Worm (Caenorhabditis elegans) whole organism, mixed stage, embryonic: Measurements from ENCODE around the gene spop-1.
"Not testable (repeated sequence)": the region's sequence is repeated elsewhere in the genome, so short reads cannot be mapped to it uniquely, and the experiment has no call there.

Experiments
- M03D4.4 ChIP-seq: sonication (generic microtip); optimal IDR thresholded peaks from 2 replicates; lab custom pipeline; 2017; ENCODE audit warnings: mild to moderate bottlenecking, missing genetic modification characterization, missing compliant biosample characterization
- blmp-1 ChIP-seq: fragments of 150-350 bp; optimal IDR thresholded peaks from 2 replicates; lab custom pipeline; 2014; ENCODE audit warnings: missing biosample characterization, missing genetic modification characterization
- ceh-39 ChIP-seq: fragments of 150-350 bp; optimal IDR thresholded peaks from 2 replicates; lab custom pipeline; 2014; ENCODE audit warnings: missing biosample characterization, missing genetic modification characterization
- ceh-43 ChIP-seq: fragments of 200-800 bp; sonication (Bioruptor generic); optimal IDR thresholded peaks from 2 replicates; lab custom pipeline; 2018; ENCODE audit warnings: mild to moderate bottlenecking, missing genetic modification characterization, moderate library complexity, missing compliant biosample characterization
- ceh-83 ChIP-seq: fragments of 200-800 bp; sonication (Bioruptor generic); optimal IDR thresholded peaks from 2 replicates; lab custom pipeline; 2018; ENCODE audit warnings: mild to moderate bottlenecking, missing genetic modification characterization, missing compliant biosample characterization
- cnd-1 ChIP-seq: fragments of 200-800 bp; sonication (Bioruptor generic); optimal IDR thresholded peaks from 2 replicates; lab custom pipeline; 2018; ENCODE audit warnings: mild to moderate bottlenecking, missing genetic modification characterization, missing compliant biosample characterization
- drap-1 ChIP-seq: fragments of 200-800 bp; sonication (Bioruptor generic); optimal IDR thresholded peaks from 3 replicates; lab custom pipeline; 2018; ENCODE audit warnings: mild to moderate bottlenecking, missing genetic modification characterization, missing compliant biosample characterization
- elt-1 ChIP-seq: sonication (generic microtip); optimal IDR thresholded peaks from 2 replicates; lab custom pipeline; 2017; ENCODE audit warnings: missing genetic modification characterization, mild to moderate bottlenecking, missing compliant biosample characterization, antibody characterized with exemption, moderate library complexity, borderline replicate concordance; ENCODE audit not compliant: insufficient read depth
- flh-1 ChIP-seq: fragments of 200-800 bp; sonication (Bioruptor generic); optimal IDR thresholded peaks from 2 replicates; lab custom pipeline; 2018; ENCODE audit warnings: mild to moderate bottlenecking, missing genetic modification characterization, moderate library complexity, missing compliant biosample characterization
- ham-2 ChIP-seq: fragments of 200-800 bp; sonication (Bioruptor generic); optimal IDR thresholded peaks from 2 replicates; lab custom pipeline; 2018; ENCODE audit warnings: mild to moderate bottlenecking, missing genetic modification characterization, missing compliant biosample characterization
- lsy-2 ChIP-seq: fragments of 150-350 bp; optimal IDR thresholded peaks from 2 replicates; lab custom pipeline; 2014; ENCODE audit warnings: missing biosample characterization, missing genetic modification characterization
- mab-5 ChIP-seq: fragments of 150-350 bp; optimal IDR thresholded peaks from 2 replicates; lab custom pipeline; 2014; ENCODE audit warnings: missing biosample characterization, missing genetic modification characterization
- mep-1 ChIP-seq: fragments of 150-350 bp; optimal IDR thresholded peaks from 2 replicates; lab custom pipeline; 2017; ENCODE audit warnings: missing biosample characterization, missing genetic modification reagents, missing genetic modification characterization, inconsistent platforms
- mls-2 ChIP-seq: sonication (generic microtip); optimal IDR thresholded peaks from 2 replicates; lab custom pipeline; 2016; ENCODE audit warnings: mild to moderate bottlenecking, missing genetic modification characterization, moderate library complexity, missing compliant biosample characterization
- nhr-2 ChIP-seq: fragments of 150-350 bp; optimal IDR thresholded peaks from 2 replicates; lab custom pipeline; 2014; ENCODE audit warnings: missing biosample characterization, missing genetic modification characterization
- nhr-237 ChIP-seq: fragments of 150-350 bp; optimal IDR thresholded peaks from 2 replicates; lab custom pipeline; 2014; ENCODE audit warnings: missing biosample characterization, missing genetic modification characterization
- nhr-76 ChIP-seq: sonication (generic microtip); optimal IDR thresholded peaks from 2 replicates; lab custom pipeline; 2017; ENCODE audit warnings: missing biosample characterization, missing genetic modification characterization
- pha-4 ChIP-seq: fragments of 150-350 bp; optimal IDR thresholded peaks from 2 replicates; lab custom pipeline; 2018; ENCODE audit warnings: missing biosample characterization, missing genetic modification reagents, missing genetic modification characterization
- snpc-4 ChIP-seq: fragments of 150-350 bp; optimal IDR thresholded peaks from 2 replicates; lab custom pipeline; 2014; ENCODE audit warnings: missing biosample characterization, missing genetic modification characterization
- sptf-1 ChIP-seq: sonication (generic microtip); optimal IDR thresholded peaks from 2 replicates; lab custom pipeline; 2017; ENCODE audit warnings: mild to moderate bottlenecking, missing genetic modification characterization, moderate library complexity, missing compliant biosample characterization
- tbx-8 ChIP-seq: fragments of 200-800 bp; sonication (Bioruptor generic); optimal IDR thresholded peaks from 2 replicates; lab custom pipeline; 2018; ENCODE audit warnings: mild to moderate bottlenecking, missing genetic modification characterization, moderate library complexity, missing compliant biosample characterization
- unc-39 ChIP-seq: fragments of 150-350 bp; optimal IDR thresholded peaks from 2 replicates; lab custom pipeline; 2014; ENCODE audit warnings: missing biosample characterization, missing genetic modification characterization
- zip-8 ChIP-seq: fragments of 150-350 bp; optimal IDR thresholded peaks from 2 replicates; lab custom pipeline; 2014; ENCODE audit warnings: missing biosample characterization, missing genetic modification characterization
- ztf-11 ChIP-seq: fragments of 150-350 bp; optimal IDR thresholded peaks from 2 replicates; lab custom pipeline; 2014; ENCODE audit warnings: missing biosample characterization, missing genetic modification characterization

Gene spop-1

DNA sequence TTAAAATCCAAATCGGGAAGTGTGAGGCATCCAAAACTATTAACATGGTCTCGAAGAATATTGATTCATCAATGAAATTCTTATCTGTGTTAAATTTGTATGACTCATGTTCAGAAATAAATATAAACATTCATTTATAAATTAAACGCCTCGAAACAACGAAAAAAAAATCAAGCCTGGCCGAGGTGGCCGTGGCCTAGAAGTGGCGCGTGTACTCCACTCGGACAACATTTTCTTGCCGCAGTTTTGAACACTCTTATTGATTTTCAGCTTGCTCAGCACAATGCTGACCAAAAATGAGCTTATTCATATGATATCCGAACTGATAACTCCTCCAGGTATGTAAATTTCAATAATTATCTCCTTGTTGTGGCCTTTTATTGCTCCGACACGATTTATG lies 33.7 kb downstream of the spop-1 start, which contains the start of gene ekl-6:
TSS of gene ekl-6 (plus strand) at position 265 of the 400 bp plus-strand sequence.
- TF ChIP-seq ceh-43, result no peak
- TF ChIP-seq sptf-1 (tag; lab: Kevin White, UChicago), result peak; percentile 5
- peak; percentile 4 for TF ChIP-seq cnd-1
- TF ChIP-seq flh-1 (GFP tag; lab: Kevin White, UChicago), result no peak

ce11 chrIII:10060573-10060972 lies 37.3 kb downstream of the spop-1 start, which contains the start of gene T16G12.13:
Gene T16G12.13, plus strand, starts transcription at chrIII:10060865.
- TF ChIP-seq nhr-76 (tag; lab: Kevin White, UChicago), result no peak
- TF ChIP-seq drap-1 (GFP tag; lab: Kevin White, UChicago), result no peak
- TF ChIP-seq elt-1 (tag; lab: Kevin White, UChicago), result no peak
- TF ChIP-seq zip-8 (tag; lab: Kevin White, UChicago), result no peak
- no peak for TF ChIP-seq pha-4 (tag; lab: Kevin White, UChicago)
- TF ChIP-seq ham-2 (GFP tag; lab: Kevin White, UChicago), result no peak
- TF ChIP-seq mls-2 (tag; lab: Kevin White, UChicago), result no peak

DNA sequence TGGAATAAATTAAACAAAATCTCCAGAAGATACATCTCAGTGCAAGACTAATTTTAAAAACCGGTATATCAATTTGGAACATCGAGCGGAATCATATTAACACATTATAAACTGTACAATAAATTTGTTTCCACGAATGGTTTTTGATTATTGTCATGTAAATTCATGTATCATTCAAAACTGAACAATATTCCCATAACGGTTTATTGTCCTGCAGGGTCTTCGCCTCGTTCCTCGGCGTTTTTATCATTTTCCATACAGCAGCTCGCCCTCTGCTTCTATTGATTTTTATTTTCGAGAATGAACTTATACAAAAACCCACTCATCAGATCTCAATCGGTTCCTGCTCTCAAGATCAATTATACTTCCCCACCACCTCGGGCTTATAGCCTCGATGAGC lies 38.9 kb downstream of the spop-1 start, which contains the start of gene T16G12.8:
TSS of gene T16G12.8 (plus strand) at position 301 of the 400 bp plus-strand sequence.
- no peak for TF ChIP-seq ham-2 (GFP tag; lab: Kevin White, UChicago)

- no peak for TF ChIP-seq ham-2 (GFP tag; lab: Kevin White, UChicago)
- TF ChIP-seq mep-1, result no peak
Measured at ce11 chrIII:10057518-10057917, 40.4 kb downstream of the spop-1 start, which contains the start of gene T16G12.4. Gene T16G12.4, plus strand, starts transcription at chrIII:10057818.

- TF ChIP-seq nhr-76 (tag; lab: Kevin White, UChicago) (no peak), unc-39 (tag; lab: Kevin White, UChicago) (no peak), ceh-39 (tag; lab: Kevin White, UChicago) (no peak), lsy-2 (tag; lab: Kevin White, UChicago) (no peak), pha-4 (tag; lab: Kevin White, UChicago) (no peak)
Measured at ce11 chrIII:10056033-10056432, 41.8 kb downstream of the spop-1 start, which contains the start of gene T16G12.10. Gene T16G12.10, minus strand, starts transcription at chrIII:10056133.

DNA sequence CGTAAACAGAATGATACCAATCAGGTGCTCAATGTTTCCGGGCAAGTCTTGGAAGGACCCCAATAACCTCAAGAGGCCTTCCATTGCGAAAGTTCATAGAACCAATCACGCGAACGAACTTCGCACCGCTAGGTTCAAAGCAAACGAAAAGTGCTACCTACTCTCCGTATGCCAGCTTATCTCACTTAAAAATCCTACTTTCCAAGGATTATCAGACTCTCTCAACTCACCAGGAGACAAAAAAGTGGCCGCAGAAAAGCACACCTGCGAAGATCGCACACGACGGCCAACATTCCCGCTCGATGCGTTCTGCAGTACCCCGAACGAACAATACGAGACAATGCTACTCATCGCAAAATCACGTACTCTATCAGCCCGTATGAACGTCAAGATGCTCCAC lies 44.6 kb downstream of the spop-1 start, which contains the start of gene T16G12.12:
TSS of gene T16G12.12 (plus strand) at position 301 of the 400 bp plus-strand sequence.
- not testable (repeated sequence) for TF ChIP-seq tbx-8 (GFP tag; lab: Kevin White, UChicago); M03D4.4; ceh-83 (GFP tag; lab: Kevin White, UChicago)

DNA sequence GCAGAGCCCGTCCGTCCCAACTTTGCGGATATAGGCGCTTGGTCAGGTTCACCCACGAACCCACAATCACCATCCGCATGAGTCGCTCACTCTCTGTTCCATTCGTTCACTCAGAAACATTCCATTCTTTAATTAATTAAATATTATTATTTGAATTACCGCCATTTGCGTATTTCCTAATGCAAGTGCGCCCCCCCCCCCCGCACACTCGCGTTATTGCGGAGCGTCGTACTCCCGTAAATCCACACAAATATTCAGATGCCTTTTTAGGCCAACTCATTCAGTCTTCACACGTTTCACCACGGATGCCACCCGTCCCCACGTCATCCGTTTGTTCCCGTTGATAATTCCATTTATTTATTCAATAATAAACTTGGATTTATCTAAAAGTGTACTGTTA lies 47.6 kb downstream of the spop-1 start, which contains the start of gene T16G12.3:
TSS of gene T16G12.3 (plus strand) at position 301 of the 400 bp plus-strand sequence.
- not testable (repeated sequence) for TF ChIP-seq nhr-2, ceh-39, mab-5 (tag; lab: Kevin White, UChicago)

ce11 chrIII:10049682-10050081 lies 48.2 kb downstream of the spop-1 start, which contains the start of gene T16G12.1:
Gene T16G12.1, minus strand, starts transcription at chrIII:10049857.
- TF ChIP-seq snpc-4 (no peak), ztf-11 (tag; lab: Kevin White, UChicago) (no peak), ceh-83 (GFP tag; lab: Kevin White, UChicago) (no peak), ham-2 (GFP tag; lab: Kevin White, UChicago) (no peak), blmp-1 (tag; lab: Kevin White, UChicago) (no peak), zip-8 (tag; lab: Kevin White, UChicago) (no peak), flh-1 (GFP tag; lab: Kevin White, UChicago) (no peak), nhr-237 (tag; lab: Kevin White, UChicago) (no peak), mep-1 (no peak), nhr-76 (tag; lab: Kevin White, UChicago) (no peak), unc-39 (tag; lab: Kevin White, UChicago) (no peak)
